Worm (Caenorhabditis elegans) whole organism, mixed stage, embryonic: ENCODE data around the gene egl-6.

ENCODE experiments used
- elt-3 ChIP-seq: fragments of 150-350 bp; optimal IDR thresholded peaks from 2 replicates; lab custom pipeline; 2014; ENCODE audit warnings: missing biosample characterization, missing genetic modification characterization
- lin-32 ChIP-seq: fragments of 200-800 bp; sonication (Bioruptor generic); optimal IDR thresholded peaks from 2 replicates; lab custom pipeline; 2018; ENCODE audit warnings: mild to moderate bottlenecking, missing genetic modification characterization, missing compliant biosample characterization
- lsy-2 ChIP-seq: fragments of 150-350 bp; optimal IDR thresholded peaks from 2 replicates; lab custom pipeline; 2014; ENCODE audit warnings: missing biosample characterization, missing genetic modification characterization
- mab-5 ChIP-seq: fragments of 150-350 bp; optimal IDR thresholded peaks from 2 replicates; lab custom pipeline; 2014; ENCODE audit warnings: missing biosample characterization, missing genetic modification characterization
- nhr-12 ChIP-seq: fragments of 150-350 bp; optimal IDR thresholded peaks from 2 replicates; lab custom pipeline; 2014; ENCODE audit warnings: missing biosample characterization, missing genetic modification characterization
- unc-39 ChIP-seq: fragments of 150-350 bp; optimal IDR thresholded peaks from 2 replicates; lab custom pipeline; 2014; ENCODE audit warnings: missing biosample characterization, missing genetic modification characterization
- unc-62 ChIP-seq: fragments of 150-350 bp; optimal IDR thresholded peaks from 2 replicates; lab custom pipeline; 2014; ENCODE audit warnings: missing biosample characterization, missing genetic modification reagents, missing genetic modification characterization

- TF ChIP-seq lsy-2 (tag; lab: Kevin White, UChicago) (no peak), mab-5 (no peak), lin-32 (GFP tag; lab: Kevin White, UChicago) (no peak), unc-62 (no peak), elt-3 (no peak), nhr-12 (no peak), unc-39 (tag; lab: Kevin White, UChicago) (no peak)
These were observed 41.3 kb downstream of the egl-6 start for ce11 chrX:5972212-5972611.
